Fruit fly (Drosophila melanogaster): ENCODE data around the gene CG15213.

DNA sequence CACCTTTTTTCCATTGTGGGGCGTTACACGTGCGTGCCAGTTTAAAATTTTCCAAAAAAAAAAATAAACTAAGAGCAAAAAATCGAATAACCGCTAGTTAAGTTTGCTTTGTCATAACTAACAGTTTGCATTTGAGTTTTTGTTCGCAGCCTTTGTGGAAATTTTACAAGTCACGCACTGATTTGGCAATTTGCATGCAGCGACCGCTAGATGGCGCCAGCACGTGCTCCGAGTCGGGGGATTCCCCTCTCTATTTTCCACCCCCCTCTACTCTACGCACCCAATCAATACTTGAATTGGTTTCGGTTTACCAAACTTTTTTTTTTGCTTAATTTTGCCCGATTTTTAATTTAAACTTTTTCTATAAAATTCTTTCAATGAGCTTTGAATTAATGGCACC lies 7.8 kb downstream of the CG15213 start:
- TF ChIP-seq psq (optimal IDR thresholded peaks at IDR 0.05) = no peak
- TF ChIP-seq Myc (optimal IDR thresholded peaks at IDR 0.05) = no peak
- no peak for TF ChIP-seq insv (optimal IDR thresholded peaks at IDR 0.05)
- TF ChIP-seq h (optimal IDR thresholded peaks at IDR 0.05) = no peak
- TF ChIP-seq ttk (optimal IDR thresholded peaks at IDR 0.05) = no peak
